Fruit fly (Drosophila melanogaster) whole organism, embryonic: ENCODE measurements around the gene Ogdh.

ENCODE experiments used
- B-H2 ChIP-seq: fragments of 200-800 bp; sonication (Bioruptor generic); optimal IDR thresholded peaks from 2 replicates; lab custom pipeline; 2018; ENCODE audit warnings: missing biosample characterization, mild to moderate bottlenecking, missing genetic modification characterization
- CG1024 ChIP-seq: fragments of 200-800 bp; sonication (Bioruptor generic); IDR thresholded peaks from 2 replicates; pipeline ENCODE4 v1.3.6; 2022; ENCODE audit warnings: missing biosample characterization, missing genetic modification characterization
- CG10979 ChIP-seq: fragments of 200-800 bp; sonication (Bioruptor generic); optimal IDR thresholded peaks from 2 replicates; lab custom pipeline; 2018; ENCODE audit warnings: missing biosample characterization, mild to moderate bottlenecking, missing genetic modification characterization, moderate library complexity
- CG13123 ChIP-seq: fragments of 200-800 bp; sonication (Bioruptor generic); optimal IDR thresholded peaks from 2 replicates; lab custom pipeline; 2016; ENCODE audit warnings: missing biosample characterization, missing genetic modification characterization
- CG14014 ChIP-seq: fragments of 200-800 bp; sonication (Bioruptor generic); IDR thresholded peaks from 2 replicates; pipeline ENCODE4 v1.3.6; 2022; ENCODE audit warnings: missing biosample characterization, missing genetic modification characterization
- CG14710 ChIP-seq: fragments of 200-800 bp; sonication (Bioruptor generic); optimal IDR thresholded peaks from 3 replicates; lab custom pipeline; 2019; ENCODE audit warnings: missing biosample characterization, mild to moderate bottlenecking, missing genetic modification characterization, moderate library complexity
- CG14965 ChIP-seq: fragments of 200-800 bp; sonication (Bioruptor generic); optimal IDR thresholded peaks from 2 replicates; lab custom pipeline; 2016; ENCODE audit warnings: missing biosample characterization, missing genetic modification characterization, borderline replicate concordance
- CG15514 ChIP-seq: fragments of 200-800 bp; sonication (Bioruptor generic); optimal IDR thresholded peaks from 3 replicates; lab custom pipeline; 2017; ENCODE audit warnings: missing biosample characterization, missing genetic modification characterization, mild to moderate bottlenecking, moderate library complexity, missing genetic modification reagents
- CG1603 ChIP-seq: fragments of 200-800 bp; sonication (Bioruptor generic); optimal IDR thresholded peaks from 2 replicates; lab custom pipeline; 2019; ENCODE audit warnings: missing biosample characterization, mild to moderate bottlenecking, missing genetic modification characterization, moderate library complexity
- CG16813 ChIP-seq: fragments of 200-800 bp; sonication (Bioruptor generic); IDR thresholded peaks from 3 replicates; pipeline ENCODE4 v1.3.6; 2022; ENCODE audit warnings: missing biosample characterization, missing genetic modification characterization; ENCODE audit not compliant: partially characterized antibody
- CG18262 ChIP-seq: fragments of 200-800 bp; optimal IDR thresholded peaks from 3 replicates; lab custom pipeline; 2019; ENCODE audit warnings: missing biosample characterization, mild to moderate bottlenecking, missing genetic modification characterization, moderate library complexity
- CG1832 ChIP-seq: fragments of 200-800 bp; sonication (Bioruptor generic); optimal IDR thresholded peaks from 2 replicates; lab custom pipeline; 2017; ENCODE audit warnings: missing biosample characterization, mild to moderate bottlenecking, missing genetic modification characterization, inconsistent platforms
- CG18619 ChIP-seq: fragments of 200-800 bp; sonication (Bioruptor generic); optimal IDR thresholded peaks from 3 replicates; lab custom pipeline; 2017; ENCODE audit warnings: missing biosample characterization, mild to moderate bottlenecking, missing genetic modification characterization
- CG32772 ChIP-seq: fragments of 200-800 bp; sonication (Bioruptor generic); IDR thresholded peaks from 2 replicates; pipeline ENCODE4 v1.3.6; 2022; ENCODE audit warnings: missing biosample characterization, missing genetic modification characterization
- CG33213 ChIP-seq: fragments of 200-800 bp; sonication (Bioruptor generic); optimal IDR thresholded peaks from 3 replicates; lab custom pipeline; 2016; ENCODE audit warnings: missing biosample characterization, missing genetic modification characterization
- CG3838 ChIP-seq: fragments of 200-800 bp; sonication (Bioruptor generic); optimal IDR thresholded peaks from 3 replicates; lab custom pipeline; 2016; ENCODE audit warnings: missing biosample characterization, missing genetic modification characterization
- CG6683 ChIP-seq: fragments of 200-800 bp; sonication (Bioruptor generic); optimal IDR thresholded peaks from 2 replicates; lab custom pipeline; 2017; ENCODE audit warnings: missing biosample characterization, mild to moderate bottlenecking, missing genetic modification characterization, missing genetic modification reagents
- CG7963 ChIP-seq: fragments of 200-800 bp; sonication (Bioruptor generic); IDR thresholded peaks from 3 replicates; pipeline ENCODE4 v1.3.6; 2022; ENCODE audit warnings: missing biosample characterization, missing genetic modification characterization; ENCODE audit not compliant: partially characterized antibody
- CG8388 ChIP-seq: fragments of 200-800 bp; sonication (Bioruptor generic); optimal IDR thresholded peaks from 2 replicates; lab custom pipeline; 2019; ENCODE audit warnings: missing biosample characterization, mild to moderate bottlenecking, missing genetic modification characterization, moderate library complexity
- CG8924 ChIP-seq: fragments of 200-800 bp; optimal IDR thresholded peaks from 3 replicates; lab custom pipeline; 2019; ENCODE audit warnings: missing biosample characterization, mild to moderate bottlenecking, missing genetic modification characterization, moderate library complexity
- Dbx ChIP-seq: fragments of 200-800 bp; sonication (Bioruptor generic); IDR thresholded peaks from 3 replicates; pipeline ENCODE4 v1.3.6; 2022; ENCODE audit warnings: missing biosample characterization, missing genetic modification characterization
- Doc3 ChIP-seq: fragments of 200-800 bp; sonication (Bioruptor generic); IDR thresholded peaks from 3 replicates; pipeline ENCODE4 v1.3.6; 2022; ENCODE audit warnings: missing biosample characterization, missing genetic modification characterization; ENCODE audit not compliant: partially characterized antibody
- Eip74EF ChIP-seq, 2 experiments: fragments of 200-800 bp in 1 of 2; fragments of >200 bp in 1 of 2; sonication (Bioruptor generic) in 1 of 2; optimal IDR thresholded peaks; 2 replicates each; lab custom pipeline; 2017 to 2019; ENCODE audit warnings: missing biosample characterization in 2 of 2, missing genetic modification characterization in 2 of 2, mild to moderate bottlenecking in 1 of 2, moderate library complexity in 1 of 2
- Hr39 ChIP-seq: fragments of >200 bp; optimal IDR thresholded peaks from 2 replicates; lab custom pipeline; 2017
- Hr78 ChIP-seq, 2 experiments: fragments of 200-800 bp in 1 of 2; fragments of >200 bp in 1 of 2; sonication (Bioruptor generic) in 1 of 2; optimal IDR thresholded peaks; 2 replicates each; lab custom pipeline; 2017 to 2019; ENCODE audit warnings: missing biosample characterization in 2 of 2, missing genetic modification characterization in 2 of 2, mild to moderate bottlenecking in 1 of 2, moderate library complexity in 1 of 2
- Optix ChIP-seq: fragments of 200-800 bp; sonication (Bioruptor generic); IDR thresholded peaks from 3 replicates; pipeline ENCODE4 v1.3.6; 2022; ENCODE audit warnings: missing biosample characterization, missing genetic modification characterization
- Pdp1 ChIP-seq, 2 experiments: fragments of 200-800 bp; sonication (Bioruptor generic); optimal IDR thresholded peaks; 3 replicates each; lab custom pipeline; 2016; ENCODE audit warnings: missing biosample characterization in 2 of 2, missing genetic modification characterization in 2 of 2, mild to moderate bottlenecking in 1 of 2, moderate library complexity in 1 of 2
- Ptx1 ChIP-seq: fragments of 200-800 bp; sonication (Bioruptor generic); IDR thresholded peaks from 2 replicates; pipeline ENCODE4 v1.3.6; 2022; ENCODE audit warnings: missing biosample characterization, missing genetic modification characterization
- Side ChIP-seq: fragments of 200-800 bp; sonication (Bioruptor generic); optimal IDR thresholded peaks from 2 replicates; lab custom pipeline; 2016; ENCODE audit warnings: missing biosample characterization, missing genetic modification characterization
- ato ChIP-seq: fragments of 200-800 bp; sonication (Bioruptor generic); IDR thresholded peaks from 2 replicates; pipeline ENCODE4 v1.3.6; 2022; ENCODE audit warnings: missing biosample characterization, missing genetic modification characterization; ENCODE audit not compliant: partially characterized antibody
- bcd ChIP-seq: fragments of 200-800 bp; sonication (Bioruptor generic); optimal IDR thresholded peaks from 2 replicates; lab custom pipeline; 2017; ENCODE audit warnings: missing biosample characterization, mild to moderate bottlenecking, missing genetic modification characterization
- bowl ChIP-seq: fragments of 200-800 bp; sonication (Bioruptor generic); IDR thresholded peaks from 2 replicates; pipeline ENCODE4 v1.3.6; 2022; ENCODE audit warnings: missing biosample characterization, missing genetic modification characterization
- corto ChIP-seq: fragments of 200-800 bp; sonication (Bioruptor generic); optimal IDR thresholded peaks from 2 replicates; lab custom pipeline; 2016; ENCODE audit warnings: missing biosample characterization, mild to moderate bottlenecking, missing genetic modification characterization, moderate library complexity
- dpn ChIP-seq, 2 experiments: fragments of 200-800 bp; sonication (Bioruptor generic); optimal IDR thresholded peaks; 3 replicates each; lab custom pipeline; 2016; ENCODE audit warnings: missing biosample characterization in 2 of 2, missing genetic modification characterization in 2 of 2
- fd3F ChIP-seq: fragments of 200-800 bp; sonication (Bioruptor generic); optimal IDR thresholded peaks from 2 replicates; lab custom pipeline; 2018; ENCODE audit warnings: missing biosample characterization, mild to moderate bottlenecking, missing genetic modification characterization, moderate library complexity
- fru ChIP-seq: fragments of >200 bp; optimal IDR thresholded peaks from 2 replicates; lab custom pipeline; 2017
- gce ChIP-seq: fragments of 200-800 bp; sonication (Bioruptor generic); IDR thresholded peaks from 3 replicates; pipeline ENCODE4 v1.3.6; 2022; ENCODE audit warnings: missing biosample characterization, missing genetic modification characterization
- inv ChIP-seq: fragments of 200-800 bp; sonication (Bioruptor generic); IDR thresholded peaks from 2 replicates; pipeline ENCODE4 v1.3.6; 2022; ENCODE audit warnings: missing biosample characterization, missing genetic modification characterization; ENCODE audit not compliant: partially characterized antibody
- kni ChIP-seq: fragments of 200-800 bp; sonication (Bioruptor generic); optimal IDR thresholded peaks from 3 replicates; lab custom pipeline; 2017; ENCODE audit warnings: mild to moderate bottlenecking, missing biosample characterization, missing genetic modification reagents, missing genetic modification characterization
- luna ChIP-seq: fragments of 200-800 bp; sonication (Bioruptor generic); optimal IDR thresholded peaks from 2 replicates; lab custom pipeline; 2016; ENCODE audit warnings: missing biosample characterization, missing genetic modification characterization
- pb ChIP-seq: fragments of 200-800 bp; sonication (Bioruptor generic); optimal IDR thresholded peaks from 3 replicates; lab custom pipeline; 2016; ENCODE audit warnings: missing biosample characterization, missing genetic modification characterization
- sens ChIP-seq: fragments of 200-800 bp; sonication (Bioruptor generic); peaks from one replicate; lab custom pipeline; 2016; ENCODE audit warnings: missing biosample characterization, missing genetic modification characterization
- sens-2 ChIP-seq: fragments of 200-800 bp; sonication (Bioruptor generic); IDR thresholded peaks from 2 replicates; pipeline ENCODE4 v1.3.6; 2022; ENCODE audit warnings: missing biosample characterization, missing genetic modification characterization
- so ChIP-seq: fragments of 200-800 bp; sonication (Bioruptor generic); IDR thresholded peaks from 3 replicates; pipeline ENCODE4 v1.3.6; 2022; ENCODE audit warnings: missing biosample characterization, missing genetic modification characterization
- ssp ChIP-seq: fragments of 200-800 bp; sonication (Bioruptor generic); IDR thresholded peaks from 2 replicates; pipeline ENCODE4 v1.3.6; 2022; ENCODE audit warnings: missing biosample characterization, missing genetic modification characterization
- tna ChIP-seq: fragments of 200-800 bp; sonication (Bioruptor generic); IDR thresholded peaks from 2 replicates; pipeline ENCODE4 v1.3.6; 2022; ENCODE audit warnings: missing biosample characterization, missing genetic modification characterization; ENCODE audit not compliant: partially characterized antibody
- trem ChIP-seq: fragments of 200-800 bp; optimal IDR thresholded peaks from 3 replicates; lab custom pipeline; 2019; ENCODE audit warnings: missing biosample characterization, mild to moderate bottlenecking, missing genetic modification characterization, moderate library complexity
- vvl ChIP-seq: fragments of 200-800 bp; sonication (Bioruptor generic); IDR thresholded peaks from 2 replicates; pipeline ENCODE4 v1.3.6; 2022; ENCODE audit warnings: missing biosample characterization, missing genetic modification characterization
- zfh2 ChIP-seq: fragments of 200-800 bp; sonication (Bioruptor generic); optimal IDR thresholded peaks from 2 replicates; lab custom pipeline; 2016; ENCODE audit warnings: missing biosample characterization, missing genetic modification characterization

The Ogdh gene

DNA sequence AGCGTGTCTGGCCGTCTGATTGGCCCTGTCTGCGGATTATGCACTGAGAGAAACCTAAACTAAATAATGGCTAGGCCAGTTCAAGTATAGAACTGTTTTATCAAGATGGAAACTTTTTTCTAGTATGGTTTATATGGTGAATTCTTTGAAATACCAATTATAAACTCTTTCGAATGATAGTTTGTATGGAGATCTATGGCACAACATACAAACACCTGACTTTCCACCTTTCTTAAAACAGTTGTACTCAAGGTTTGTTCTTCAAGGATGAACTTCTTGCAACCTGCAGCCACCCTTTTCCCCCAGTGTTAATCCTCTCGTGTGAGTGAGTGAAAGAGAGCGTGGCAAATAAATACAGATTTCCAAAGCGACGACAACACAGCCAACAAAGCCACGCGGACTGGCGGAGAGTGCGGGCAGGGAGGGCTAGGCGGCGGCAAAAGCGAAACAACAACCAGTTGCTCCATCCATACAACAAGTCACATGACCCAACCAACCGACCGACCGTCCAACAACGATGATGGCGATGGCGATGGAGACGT, 49.7 kb downstream of the Ogdh start (continued):
- TF ChIP-seq trem (tag; lab: Kevin White, UChicago), result peak; percentile 23
- TF ChIP-seq CG33213 (GFP tag; lab: Kevin White, UChicago), result peak; percentile 77
- TF ChIP-seq Doc3 (GFP tag; lab: Robert Waterston, UW), result no peak
- TF ChIP-seq Side (GFP tag; lab: Kevin White, UChicago), result peak; percentile 76
- TF ChIP-seq inv, result peak; percentile 36; the same call in 1 of the 2 replicates
- TF ChIP-seq CG1832 (GFP tag; lab: Kevin White, UChicago), result peak; percentile 28
- TF ChIP-seq ssp (GFP tag; lab: Robert Waterston, UW), result peak; percentile 77
- peak; percentile 91 for TF ChIP-seq CG8924 (tag; lab: Kevin White, UChicago)
- no peak for TF ChIP-seq ato (GFP tag; lab: Robert Waterston, UW)
- TF ChIP-seq CG14710 (tag; lab: Kevin White, UChicago), result peak; percentile 63
- TF ChIP-seq Eip74EF (GFP tag; optimal IDR thresholded peaks at IDR 0.05; lab: Kevin White, UChicago), result peak in 1 of 2 experiments; percentile 82
- TF ChIP-seq dpn (GFP tag; optimal IDR thresholded peaks at IDR 0.05; lab: Kevin White, UChicago), result peak; percentile 88 to 90
- no peak for TF ChIP-seq kni (GFP tag; lab: Kevin White, UChicago)
- TF ChIP-seq Optix, result peak; percentile 81
- peak; percentile 73 to 91 for TF ChIP-seq Pdp1 (GFP tag; optimal IDR thresholded peaks at IDR 0.05; lab: Kevin White, UChicago)
- TF ChIP-seq CG6683 (GFP tag; lab: Kevin White, UChicago), result peak; percentile 64
- TF ChIP-seq sens-2 (GFP tag; lab: Robert Waterston, UW), result peak; percentile 57; the same call in 1 of the 2 replicates
- no peak for TF ChIP-seq Hr39 (lab: Kevin White, UChicago)
- TF ChIP-seq CG32772 (GFP tag; lab: Robert Waterston, UW), result peak; percentile 78
- peak; percentile 76 for TF ChIP-seq luna (GFP tag; lab: Kevin White, UChicago)
- peak; percentile 66 for TF ChIP-seq CG15514 (GFP tag; lab: Kevin White, UChicago)
- TF ChIP-seq CG8388 (GFP tag; lab: Kevin White, UChicago), result peak; percentile 83
- peak; percentile 88 for TF ChIP-seq fd3F (GFP tag; lab: Kevin White, UChicago)
- peak; percentile 79 for TF ChIP-seq CG10979 (tag; lab: Kevin White, UChicago)
- TF ChIP-seq vvl (GFP tag; lab: Robert Waterston, UW), result peak; percentile 80
- TF ChIP-seq CG16813 (GFP tag; lab: Robert Waterston, UW), result no peak
- peak; percentile 87 for TF ChIP-seq CG18262 (tag; lab: Kevin White, UChicago)
- TF ChIP-seq sens, result peak; percentile 98
- TF ChIP-seq CG14014, result peak; percentile 89
- no peak for TF ChIP-seq fru (lab: Kevin White, UChicago)
- peak; percentile 72 for TF ChIP-seq pb (GFP tag; lab: Kevin White, UChicago)
- peak; percentile 83 for TF ChIP-seq Dbx (GFP tag; lab: Robert Waterston, UW)
- TF ChIP-seq B-H2 (GFP tag; lab: Kevin White, UChicago), result no peak
- TF ChIP-seq CG3838 (GFP tag; lab: Kevin White, UChicago), result peak; percentile 76
- TF ChIP-seq gce, result peak; percentile 60; the same call in 1 of the 3 replicates
- peak; percentile 89 for TF ChIP-seq bcd (GFP tag; lab: Kevin White, UChicago)
- TF ChIP-seq CG14965, result peak; percentile 56
- no peak for TF ChIP-seq tna (GFP tag; lab: Robert Waterston, UW)
- peak; percentile 86 for TF ChIP-seq zfh2 (GFP tag; lab: Kevin White, UChicago)
- peak; percentile 90 for TF ChIP-seq Ptx1 (GFP tag; lab: Robert Waterston, UW)
- TF ChIP-seq CG1603 (tag; lab: Kevin White, UChicago), result peak; percentile 71
- peak; percentile 88 for TF ChIP-seq CG18619 (GFP tag; lab: Kevin White, UChicago)
- TF ChIP-seq CG7963 (GFP tag; lab: Robert Waterston, UW), result no peak
- peak; percentile 93 for TF ChIP-seq so (GFP tag; lab: Robert Waterston, UW)
- TF ChIP-seq CG13123 (GFP tag; lab: Kevin White, UChicago), result peak; percentile 77
- peak in 1 of 2 experiments; percentile 58 for TF ChIP-seq Hr78 (GFP tag; optimal IDR thresholded peaks at IDR 0.05; lab: Kevin White, UChicago)
- TF ChIP-seq corto (GFP tag; lab: Kevin White, UChicago), result no peak
- TF ChIP-seq CG1024 (GFP tag; lab: Robert Waterston, UW), result peak; percentile 58; the same call in 1 of the 2 replicates
- TF ChIP-seq bowl (GFP tag; lab: Robert Waterston, UW), result peak; percentile 55; the same call in 1 of the 2 replicates
